Worm (Caenorhabditis elegans) whole organism, L4 larva: Measurements from ENCODE around the gene F40C5.2.

ENCODE experiments used
- F44E2.7 ChIP-seq: fragments of 200-800 bp; sonication (Bioruptor generic); IDR thresholded peaks from 2 replicates; pipeline ENCODE4 v2.1.2; 2022; ENCODE audit warnings: missing genetic modification characterization, missing compliant biosample characterization
- aha-1 ChIP-seq: fragments of 150-350 bp; peaks from one replicate; lab custom pipeline; 2014; ENCODE audit warnings: missing biosample characterization, missing genetic modification characterization
- ceh-62 ChIP-seq: sonication (generic microtip); optimal IDR thresholded peaks from 2 replicates; lab custom pipeline; 2017; ENCODE audit warnings: missing biosample characterization, missing genetic modification characterization
- ctbp-1 ChIP-seq: fragments of 200-800 bp; sonication (Bioruptor generic); IDR thresholded peaks from 2 replicates; pipeline ENCODE4 v1.3.6; 2022; ENCODE audit warnings: missing genetic modification reagents, missing genetic modification characterization, missing compliant biosample characterization
- dmd-6 ChIP-seq: fragments of 200-800 bp; sonication (Bioruptor generic); IDR thresholded peaks from 2 replicates; pipeline ENCODE4 v1.3.6; 2022; ENCODE audit warnings: missing genetic modification reagents, missing genetic modification characterization, missing compliant biosample characterization
- egl-43 ChIP-seq: fragments of 200-800 bp; sonication (Bioruptor generic); IDR thresholded peaks from 2 replicates; pipeline ENCODE4 v1.3.6; 2022; ENCODE audit warnings: missing genetic modification reagents, missing genetic modification characterization, missing compliant biosample characterization
- hlh-30 ChIP-seq: sonication (generic microtip); optimal IDR thresholded peaks from 2 replicates; lab custom pipeline; 2017; ENCODE audit warnings: antibody characterized with exemption, mild to moderate bottlenecking, missing genetic modification characterization, missing compliant biosample characterization; ENCODE audit not compliant: insufficient read depth
- lim-7 ChIP-seq: fragments of 200-800 bp; sonication (Bioruptor generic); IDR thresholded peaks from 2 replicates; pipeline ENCODE4 v1.3.6; 2022; ENCODE audit warnings: missing genetic modification characterization, missing compliant biosample characterization
- mdl-1 ChIP-seq, 2 experiments: fragments of 150-350 bp in 1 of 2; sonication (generic microtip) in 1 of 2; optimal IDR thresholded peaks; 2 replicates each; lab custom pipeline; 2014 to 2017; ENCODE audit warnings: missing biosample characterization in 2 of 2, missing genetic modification characterization in 2 of 2
- mxl-2 ChIP-seq: fragments of 200-800 bp; sonication (Bioruptor generic); conservative IDR thresholded peaks from 2 replicates; pipeline ENCODE4 v1.3.6; 2022; ENCODE audit warnings: missing genetic modification reagents, missing genetic modification characterization, missing compliant biosample characterization
- mxl-3 ChIP-seq: fragments of 200-800 bp; sonication (Bioruptor generic); optimal IDR thresholded peaks from 2 replicates; lab custom pipeline; 2018; ENCODE audit warnings: mild to moderate bottlenecking, missing genetic modification characterization, missing compliant biosample characterization
- nhr-10 ChIP-seq: fragments of 150-350 bp; optimal IDR thresholded peaks from 2 replicates; lab custom pipeline; 2014; ENCODE audit warnings: missing biosample characterization, missing genetic modification characterization
- nhr-11 ChIP-seq: fragments of 150-350 bp; optimal IDR thresholded peaks from 2 replicates; lab custom pipeline; 2014; ENCODE audit warnings: missing biosample characterization, missing genetic modification characterization
- nhr-111 ChIP-seq: fragments of 200-800 bp; sonication (Bioruptor generic); optimal IDR thresholded peaks from 2 replicates; lab custom pipeline; 2018; ENCODE audit warnings: mild to moderate bottlenecking, missing genetic modification characterization, missing compliant biosample characterization
- nhr-28 ChIP-seq: fragments of 150-350 bp; optimal IDR thresholded peaks from 2 replicates; lab custom pipeline; 2014; ENCODE audit warnings: missing biosample characterization, missing genetic modification characterization
- nhr-48 ChIP-seq: sonication (generic microtip); optimal IDR thresholded peaks from 2 replicates; lab custom pipeline; 2016; ENCODE audit warnings: mild to moderate bottlenecking, missing genetic modification characterization, missing compliant biosample characterization
- nhr-6 ChIP-seq: fragments of 150-350 bp; optimal IDR thresholded peaks from 2 replicates; lab custom pipeline; 2014; ENCODE audit warnings: missing biosample characterization, missing genetic modification characterization
- pha-4 ChIP-seq, 2 experiments: fragments of 150-350 bp in 1 of 2; fragments of 200-800 bp in 1 of 2; sonication (Bioruptor generic) in 1 of 2; IDR thresholded peaks in 1 of 2; optimal IDR thresholded peaks in 1 of 2; 2 replicates each; pipeline versions ENCODE4 v1.3.6 to Lab custom; 2014 to 2022; ENCODE audit warnings: missing genetic modification characterization in 2 of 2, missing genetic modification reagents in 2 of 2, missing biosample characterization in 1 of 2, missing compliant biosample characterization in 1 of 2
- pqm-1 ChIP-seq: sonication (generic microtip); optimal IDR thresholded peaks from 2 replicates; lab custom pipeline; 2017; ENCODE audit warnings: missing biosample characterization, missing genetic modification characterization
- sdz-12 ChIP-seq: fragments of 200-800 bp; sonication (Bioruptor generic); optimal IDR thresholded peaks from 2 replicates; lab custom pipeline; 2018; ENCODE audit warnings: mild to moderate bottlenecking, missing genetic modification characterization, missing compliant biosample characterization
- set-16 ChIP-seq: fragments of 200-800 bp; sonication (Bioruptor generic); IDR thresholded peaks from 2 replicates; pipeline ENCODE4 v1.3.6; 2022; ENCODE audit warnings: missing genetic modification reagents, missing genetic modification characterization, missing compliant biosample characterization
- snpc-4 ChIP-seq: fragments of 150-350 bp; optimal IDR thresholded peaks from 2 replicates; lab custom pipeline; 2014; ENCODE audit warnings: missing biosample characterization, missing genetic modification characterization
- spr-1 ChIP-seq: sonication (generic microtip); optimal IDR thresholded peaks from 2 replicates; lab custom pipeline; 2016; ENCODE audit warnings: mild to moderate bottlenecking, missing genetic modification characterization, missing compliant biosample characterization
- spr-3 ChIP-seq: fragments of 200-800 bp; sonication (Bioruptor generic); optimal IDR thresholded peaks from 2 replicates; lab custom pipeline; 2018; ENCODE audit warnings: mild to moderate bottlenecking, missing genetic modification characterization, missing compliant biosample characterization
- unc-62 ChIP-seq, 3 experiments: fragments of 150-350 bp in 1 of 3; sonication (generic microtip); optimal IDR thresholded peaks in 2 of 3; peaks in 1 of 3; 1 replicate in 1 of 3; 2 replicates in 2 of 3; lab custom pipeline; 2014 to 2017; ENCODE audit warnings: missing biosample characterization in 3 of 3, missing genetic modification characterization in 3 of 3, missing genetic modification reagents in 3 of 3, missing genotype in 1 of 3
- vab-7 ChIP-seq: fragments of 200-800 bp; sonication (Bioruptor generic); IDR thresholded peaks from 2 replicates; pipeline ENCODE4 v1.3.6; 2022; ENCODE audit warnings: missing genetic modification reagents, missing genetic modification characterization, missing compliant biosample characterization
- zag-1 ChIP-seq: fragments of 150-350 bp; optimal IDR thresholded peaks from 2 replicates; lab custom pipeline; 2014; ENCODE audit warnings: missing biosample characterization, missing genetic modification characterization
- zip-11 ChIP-seq: fragments of 200-800 bp; sonication (Bioruptor generic); IDR thresholded peaks from 2 replicates; pipeline ENCODE4 v1.3.6; 2022; ENCODE audit warnings: missing genetic modification characterization, missing compliant biosample characterization
- zip-2 ChIP-seq: fragments of 150-350 bp; optimal IDR thresholded peaks from 2 replicates; lab custom pipeline; 2014; ENCODE audit warnings: missing biosample characterization, missing genetic modification characterization

Gene F40C5.2

DNA sequence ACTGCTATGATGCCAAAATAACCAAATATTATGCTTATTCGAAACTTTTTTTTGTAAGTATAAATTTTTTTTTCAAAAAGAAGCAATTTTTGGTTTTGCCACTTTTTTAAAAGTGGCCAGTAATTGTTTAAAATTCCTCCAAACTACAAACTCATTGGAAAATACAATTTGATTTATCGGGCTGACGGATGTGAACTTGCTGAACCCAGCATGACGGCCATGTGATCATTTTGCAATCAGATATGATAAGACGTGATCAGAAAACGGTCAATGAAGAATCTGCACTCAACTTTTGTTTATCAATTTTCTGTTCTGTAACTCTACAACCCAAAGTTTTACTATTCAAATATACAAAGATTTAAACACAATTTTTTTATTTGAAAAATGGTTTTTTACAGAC lies 35.6 kb downstream of the F40C5.2 start:
- TF ChIP-seq nhr-28 (peak; percentile 80), hlh-30 (peak; percentile 7), F44E2.7 (GFP tag; lab: Robert Waterston, UW) (no peak)
- TF ChIP-seq, all 104 proteins: peak for 2

DNA sequence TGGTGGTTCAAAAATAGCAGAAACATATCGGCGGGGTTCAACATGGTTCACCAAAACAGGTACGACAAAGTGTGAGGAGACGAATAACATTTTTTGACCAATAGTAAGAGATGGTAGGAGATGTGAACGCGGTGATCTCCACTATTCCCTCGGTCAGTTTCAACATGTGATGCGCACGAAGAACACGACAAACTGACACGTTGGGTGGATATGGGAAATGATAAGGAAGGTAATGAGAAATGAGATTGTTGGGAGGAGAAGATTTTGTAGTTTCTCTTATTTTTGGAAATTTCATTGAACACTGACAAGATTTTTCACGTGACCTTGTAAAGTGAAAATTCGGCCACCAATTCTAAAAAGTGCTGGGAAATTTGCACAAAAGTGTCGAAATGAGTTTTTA lies 39.9 kb downstream of the F40C5.2 start:
- TF ChIP-seq lim-7: no peak
- peak; percentile 81 for TF ChIP-seq mxl-3 (GFP tag; lab: Kevin White, UChicago)
- no peak for TF ChIP-seq set-16 (GFP tag; lab: Robert Waterston, UW)
- TF ChIP-seq nhr-28: peak; percentile 93
- peak in 1 of 2 experiments; percentile 40 for TF ChIP-seq mdl-1 (tag; optimal IDR thresholded peaks at IDR 0.05; lab: Kevin White, UChicago)
- TF ChIP-seq hlh-30: peak; percentile 35
- TF ChIP-seq spr-1 (tag; lab: Kevin White, UChicago): no peak
- no peak for TF ChIP-seq zip-2 (tag; lab: Kevin White, UChicago)
- no peak for TF ChIP-seq zip-11 (GFP tag; lab: Robert Waterston, UW)
- peak; percentile 64 for TF ChIP-seq dmd-6 (GFP tag; lab: Robert Waterston, UW)

DNA sequence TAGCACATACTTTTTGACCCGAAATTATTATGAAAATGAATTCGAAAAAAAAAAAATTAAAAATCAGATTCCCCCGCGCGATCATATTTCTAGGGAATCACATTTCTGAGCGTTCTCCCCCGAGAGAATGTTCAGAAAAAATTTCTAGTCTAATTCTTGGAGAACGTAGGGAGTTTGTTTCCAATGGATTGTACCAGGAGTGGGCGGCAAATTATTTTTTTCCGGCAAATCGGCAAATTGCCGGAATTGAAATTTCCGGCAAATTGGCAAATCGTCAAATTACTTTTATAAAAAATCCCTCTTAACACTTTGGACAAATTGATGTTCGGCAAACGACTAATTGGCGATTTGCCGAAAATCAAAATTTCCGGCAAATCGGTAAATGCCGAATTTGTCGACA lies 40.9 kb downstream of the F40C5.2 start, which contains the start of gene T22F3.10:
Gene T22F3.10 (minus strand): TSS at position 101 of the 400 bp plus-strand sequence.
- TF ChIP-seq mxl-3 (GFP tag; lab: Kevin White, UChicago) (no peak), zag-1 (no peak), mxl-2 (GFP tag; lab: Robert Waterston, UW) (no peak), nhr-48 (tag; lab: Kevin White, UChicago) (no peak), nhr-11 (tag; lab: Kevin White, UChicago) (no peak)

DNA sequence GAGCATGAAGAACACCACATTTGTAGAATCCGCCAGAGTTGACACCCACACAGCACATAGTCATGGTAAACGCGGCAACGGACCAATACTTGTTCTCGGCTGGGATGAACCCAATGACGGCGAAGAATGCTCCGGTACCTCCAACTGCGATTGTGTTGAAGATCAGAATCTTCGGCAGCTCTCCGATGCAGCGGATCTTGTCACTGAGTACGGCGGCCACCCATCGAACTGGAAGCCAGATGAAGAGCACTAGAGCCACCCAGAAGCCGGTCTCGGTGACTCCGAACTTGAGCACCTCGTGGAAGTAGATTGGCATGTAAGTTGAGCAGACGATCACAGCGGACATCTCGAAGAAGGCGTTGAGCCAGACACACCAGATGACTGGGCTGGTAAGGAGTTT lies 42.2 kb downstream of the F40C5.2 start:
- TF ChIP-seq set-16 (GFP tag; lab: Robert Waterston, UW) (peak; percentile 61), nhr-6 (no peak), egl-43 (no peak), unc-62 (GFP tag; optimal IDR thresholded peaks at IDR 0.05 in 1 of 2; lab: Kevin White, UChicago) (peak in 1 of 2 experiments; percentile 13), unc-62 (tag; optimal IDR thresholded peaks at IDR 0.05; lab: Kevin White, UChicago) (no peak)

DNA sequence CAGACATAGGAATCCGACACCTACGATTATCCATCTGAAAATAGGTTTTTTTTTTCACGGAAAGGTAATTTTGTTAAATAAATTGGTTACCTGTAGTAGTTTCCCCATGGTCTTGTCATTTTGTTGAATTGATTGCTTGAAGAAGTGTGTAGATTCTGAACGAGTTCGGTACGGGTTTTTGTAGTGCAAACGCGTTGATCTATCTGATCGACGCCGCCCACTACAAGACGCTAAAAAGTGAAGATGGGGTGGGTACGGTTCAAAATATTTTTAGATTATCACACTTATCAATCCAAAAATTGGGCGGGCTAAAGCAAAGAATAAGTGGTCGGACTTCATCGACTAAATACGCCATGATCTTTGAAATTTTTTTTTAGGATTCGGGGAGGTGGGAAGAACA lies 43.6 kb downstream of the F40C5.2 start, which contains the start of gene T22F3.11:
Gene T22F3.11 (minus strand): TSS at position 157 of the 400 bp plus-strand sequence.
- no peak for TF ChIP-seq hlh-30
- no peak for TF ChIP-seq vab-7 (GFP tag; lab: Robert Waterston, UW)
- no peak for TF ChIP-seq nhr-111
- TF ChIP-seq pha-4 (GFP tag; IDR thresholded peaks at IDR 0.05; lab: Robert Waterston, UW): no peak
- no peak for TF ChIP-seq pha-4 (tag; optimal IDR thresholded peaks at IDR 0.05; lab: Kevin White, UChicago)
- peak; percentile 78 for TF ChIP-seq nhr-28
- TF ChIP-seq pqm-1 (tag; lab: Kevin White, UChicago): no peak
- no peak for TF ChIP-seq spr-3
- TF ChIP-seq sdz-12 (GFP tag; lab: Kevin White, UChicago): no peak
- peak; percentile 56 for TF ChIP-seq aha-1 (tag; lab: Kevin White, UChicago)
- no peak for TF ChIP-seq snpc-4 (tag; lab: Kevin White, UChicago)
- TF ChIP-seq set-16 (GFP tag; lab: Robert Waterston, UW): no peak
- no peak for TF ChIP-seq ctbp-1
- no peak for TF ChIP-seq ceh-62 (tag; lab: Kevin White, UChicago)

DNA sequence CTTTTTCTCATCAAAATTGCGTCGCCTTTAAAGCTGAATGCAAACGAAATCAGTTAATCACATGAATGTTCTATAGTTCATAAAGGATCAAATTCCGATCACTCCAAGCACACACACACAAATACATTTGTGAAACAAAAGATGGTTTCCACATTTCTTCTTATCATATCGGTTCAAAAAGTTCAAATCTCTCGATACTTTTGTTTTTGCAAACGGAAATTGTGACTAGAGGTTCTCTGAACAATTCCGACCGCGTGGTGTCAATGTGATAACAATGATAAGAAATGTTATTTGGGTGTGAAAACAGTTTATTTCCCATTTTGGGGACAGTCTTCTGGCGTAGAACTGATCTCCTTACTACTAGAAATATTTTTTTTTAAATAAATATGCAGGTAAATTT lies 46.0 kb downstream of the F40C5.2 start:
- TF ChIP-seq mdl-1 (tag; optimal IDR thresholded peaks at IDR 0.05; lab: Kevin White, UChicago) (peak in 1 of 2 experiments; percentile 46), mxl-3 (GFP tag; lab: Kevin White, UChicago) (peak; percentile 33), dmd-6 (GFP tag; lab: Robert Waterston, UW) (0 out of 2 replicates have a peak, but pooled peaks have one; percentile 17), nhr-28 (peak; percentile 93), nhr-10 (tag; lab: Kevin White, UChicago) (no peak)
